Fruit fly (Drosophila melanogaster) whole organism, embryonic: ENCODE measurements around the gene CG43658.
A peak's percentile ranks its signal among the peaks of the same experiment; 100 is the strongest.

Experiments
- Awh ChIP-seq: fragments of 200-800 bp; sonication (Bioruptor generic); IDR thresholded peaks from 2 replicates; pipeline ENCODE4, ENCODE4 v1.3.6; 2022; ENCODE audit warnings: missing biosample characterization, missing genetic modification characterization
- CG10366 ChIP-seq: fragments of 200-800 bp; sonication (Bioruptor generic); IDR thresholded peaks from 2 replicates; pipeline ENCODE4 v1.3.6; 2022; ENCODE audit warnings: missing biosample characterization, missing genetic modification characterization
- CG12942 ChIP-seq: fragments of 200-800 bp; sonication (Bioruptor generic); optimal IDR thresholded peaks from 3 replicates; lab custom pipeline; 2016; ENCODE audit warnings: missing biosample characterization, missing genetic modification characterization
- CG14710 ChIP-seq: fragments of 200-800 bp; sonication (Bioruptor generic); optimal IDR thresholded peaks from 3 replicates; lab custom pipeline; 2019; ENCODE audit warnings: missing biosample characterization, mild to moderate bottlenecking, missing genetic modification characterization, moderate library complexity
- CG17568 ChIP-seq: fragments of 200-800 bp; sonication (Bioruptor generic); optimal IDR thresholded peaks from 2 replicates; lab custom pipeline; 2018; ENCODE audit warnings: missing biosample characterization, mild to moderate bottlenecking, missing genetic modification characterization, moderate library complexity
- CG17802 ChIP-seq: fragments of 200-800 bp; sonication (Bioruptor generic); optimal IDR thresholded peaks from 2 replicates; lab custom pipeline; 2018; ENCODE audit warnings: missing biosample characterization, mild to moderate bottlenecking, missing genetic modification characterization, moderate library complexity
- CG18619 ChIP-seq: fragments of 200-800 bp; sonication (Bioruptor generic); optimal IDR thresholded peaks from 3 replicates; lab custom pipeline; 2017; ENCODE audit warnings: missing biosample characterization, mild to moderate bottlenecking, missing genetic modification characterization
- CG18764 ChIP-seq: fragments of 200-800 bp; sonication (Bioruptor generic); optimal IDR thresholded peaks from 3 replicates; lab custom pipeline; 2016; ENCODE audit warnings: missing biosample characterization, missing genetic modification characterization
- CG5180 ChIP-seq: fragments of 200-800 bp; sonication (Bioruptor generic); optimal IDR thresholded peaks from 3 replicates; lab custom pipeline; 2017; ENCODE audit warnings: missing biosample characterization, missing genetic modification characterization, mild to moderate bottlenecking, moderate library complexity, missing genetic modification reagents
- CG6683 ChIP-seq: fragments of 200-800 bp; sonication (Bioruptor generic); optimal IDR thresholded peaks from 2 replicates; lab custom pipeline; 2017; ENCODE audit warnings: missing biosample characterization, mild to moderate bottlenecking, missing genetic modification characterization, missing genetic modification reagents
- CG8281 ChIP-seq: fragments of 200-800 bp; sonication (Bioruptor generic); optimal IDR thresholded peaks from 2 replicates; lab custom pipeline; 2018; ENCODE audit warnings: missing biosample characterization, mild to moderate bottlenecking, missing genetic modification characterization, moderate library complexity
- CTCF ChIP-seq: fragments of 200-800 bp; sonication (Bioruptor generic); optimal IDR thresholded peaks from 2 replicates; lab custom pipeline; 2017; ENCODE audit warnings: missing biosample characterization, mild to moderate bottlenecking, missing genetic modification characterization, moderate library complexity
- CkIIα-i1 ChIP-seq: fragments of 200-800 bp; sonication (Bioruptor generic); IDR thresholded peaks from 2 replicates; pipeline ENCODE4 v1.3.6; 2022; ENCODE audit warnings: missing biosample characterization, missing genetic modification characterization
- E2f2 ChIP-seq: fragments of 200-800 bp; sonication (Bioruptor generic); IDR thresholded peaks from 2 replicates; pipeline ENCODE4 v1.3.6; 2022; ENCODE audit warnings: missing biosample characterization, missing genetic modification characterization
- ERR ChIP-seq: fragments of 200-800 bp; sonication (Bioruptor generic); optimal IDR thresholded peaks from 2 replicates; lab custom pipeline; 2016; ENCODE audit warnings: missing biosample characterization, missing genetic modification characterization
- GATAe ChIP-seq: fragments of 200-800 bp; sonication (Bioruptor generic); conservative IDR thresholded peaks from 2 replicates; pipeline ENCODE4 v1.3.6; 2022; ENCODE audit warnings: missing biosample characterization, missing genetic modification characterization
- Gsc ChIP-seq: fragments of 200-800 bp; sonication (Bioruptor generic); IDR thresholded peaks from 2 replicates; pipeline ENCODE4 v1.3.6; 2022; ENCODE audit warnings: missing biosample characterization, missing genetic modification characterization
- Gug ChIP-seq: fragments of 200-800 bp; sonication (Bioruptor generic); IDR thresholded peaks from 4 replicates; pipeline ENCODE4 v1.3.6; 2022; ENCODE audit warnings: missing biosample characterization, missing genetic modification characterization
- H15 ChIP-seq: fragments of 200-800 bp; sonication (Bioruptor generic); IDR thresholded peaks from 3 replicates; pipeline ENCODE4 v1.3.6; 2022; ENCODE audit warnings: missing biosample characterization, missing genetic modification characterization
- HLH3B ChIP-seq: fragments of 200-800 bp; sonication (Bioruptor generic); IDR thresholded peaks from 2 replicates; pipeline ENCODE4 v1.3.6; 2022; ENCODE audit warnings: missing biosample characterization, missing genetic modification characterization
- HLH4C ChIP-seq: fragments of 200-800 bp; sonication (Bioruptor generic); IDR thresholded peaks from 3 replicates; pipeline ENCODE4 v1.3.6; 2022; ENCODE audit warnings: missing biosample characterization, missing genetic modification characterization; ENCODE audit not compliant: partially characterized antibody
- HLHmδ ChIP-seq: fragments of 200-800 bp; sonication (Bioruptor generic); optimal IDR thresholded peaks from 2 replicates; lab custom pipeline; 2018; ENCODE audit warnings: missing biosample characterization, mild to moderate bottlenecking, missing genetic modification characterization, moderate library complexity
- HmgZ ChIP-seq: fragments of 200-800 bp; sonication (Bioruptor generic); optimal IDR thresholded peaks from 2 replicates; lab custom pipeline; 2018; ENCODE audit warnings: missing biosample characterization, mild to moderate bottlenecking, missing genetic modification characterization
- Kr ChIP-seq: fragments of 200-800 bp; sonication (Bioruptor generic); optimal IDR thresholded peaks from 2 replicates; lab custom pipeline; 2017; ENCODE audit warnings: missing biosample characterization, mild to moderate bottlenecking, missing genetic modification characterization
- Meics ChIP-seq: fragments of 200-800 bp; sonication (Bioruptor generic); optimal IDR thresholded peaks from 2 replicates; lab custom pipeline; 2017; ENCODE audit warnings: missing biosample characterization, mild to moderate bottlenecking, missing genetic modification characterization
- NC2β ChIP-seq: fragments of 200-800 bp; sonication (Bioruptor generic); optimal IDR thresholded peaks from 2 replicates; lab custom pipeline; 2016; ENCODE audit warnings: missing biosample characterization, missing genetic modification characterization
- NK7.1 ChIP-seq: fragments of 200-800 bp; sonication (Bioruptor generic); optimal IDR thresholded peaks from 3 replicates; lab custom pipeline; 2016; ENCODE audit warnings: missing biosample characterization, missing genetic modification characterization
- Optix ChIP-seq: fragments of 200-800 bp; sonication (Bioruptor generic); IDR thresholded peaks from 3 replicates; pipeline ENCODE4 v1.3.6; 2022; ENCODE audit warnings: missing biosample characterization, missing genetic modification characterization
- PHDP ChIP-seq: fragments of 200-800 bp; sonication (Bioruptor generic); optimal IDR thresholded peaks from 3 replicates; lab custom pipeline; 2018; ENCODE audit warnings: missing biosample characterization, mild to moderate bottlenecking, missing genetic modification characterization, moderate library complexity
- Pdp1 ChIP-seq, 2 experiments: fragments of 200-800 bp; sonication (Bioruptor generic); optimal IDR thresholded peaks; 3 replicates each; lab custom pipeline; 2016; ENCODE audit warnings: missing biosample characterization in 2 of 2, missing genetic modification characterization in 2 of 2, mild to moderate bottlenecking in 1 of 2, moderate library complexity in 1 of 2
- Vsx1 ChIP-seq: fragments of 200-800 bp; sonication (Bioruptor generic); optimal IDR thresholded peaks from 2 replicates; lab custom pipeline; 2017; ENCODE audit warnings: missing biosample characterization, mild to moderate bottlenecking, missing genetic modification characterization, missing genetic modification reagents
- ara ChIP-seq: fragments of 200-800 bp; sonication (Bioruptor generic); IDR thresholded peaks from 2 replicates; pipeline ENCODE4 v1.3.6; 2022; ENCODE audit warnings: missing biosample characterization, missing genetic modification characterization
- ato ChIP-seq: fragments of 200-800 bp; sonication (Bioruptor generic); IDR thresholded peaks from 2 replicates; pipeline ENCODE4 v1.3.6; 2022; ENCODE audit warnings: missing biosample characterization, missing genetic modification characterization; ENCODE audit not compliant: partially characterized antibody
- bigmax ChIP-seq: fragments of 200-800 bp; sonication (Bioruptor generic); optimal IDR thresholded peaks from 2 replicates; lab custom pipeline; 2018; ENCODE audit warnings: missing biosample characterization, mild to moderate bottlenecking, missing genetic modification characterization
- br ChIP-seq: fragments of >200 bp; optimal IDR thresholded peaks from 2 replicates; lab custom pipeline; 2017
- disco-r ChIP-seq: fragments of 200-800 bp; sonication (Bioruptor generic); optimal IDR thresholded peaks from 2 replicates; lab custom pipeline; 2016; ENCODE audit warnings: missing biosample characterization, missing genetic modification characterization
- ewg ChIP-seq: fragments of 200-800 bp; sonication (Bioruptor generic); optimal IDR thresholded peaks from 3 replicates; lab custom pipeline; 2017; ENCODE audit warnings: mild to moderate bottlenecking, missing biosample characterization, missing genetic modification reagents, missing genetic modification characterization
- fd102C ChIP-seq: fragments of 200-800 bp; sonication (Bioruptor generic); optimal IDR thresholded peaks from 2 replicates; lab custom pipeline; 2018; ENCODE audit warnings: missing biosample characterization, mild to moderate bottlenecking, missing genetic modification characterization, moderate library complexity
- fd64A ChIP-seq: fragments of 200-800 bp; sonication (Bioruptor generic); optimal IDR thresholded peaks from 3 replicates; lab custom pipeline; 2018; ENCODE audit warnings: missing biosample characterization, mild to moderate bottlenecking, missing genetic modification characterization
- ftz-f1 ChIP-seq: fragments of 200-800 bp; sonication (Bioruptor generic); optimal IDR thresholded peaks from 2 replicates; lab custom pipeline; 2016; ENCODE audit warnings: missing biosample characterization, missing genetic modification characterization
- gce ChIP-seq: fragments of 200-800 bp; sonication (Bioruptor generic); IDR thresholded peaks from 3 replicates; pipeline ENCODE4 v1.3.6; 2022; ENCODE audit warnings: missing biosample characterization, missing genetic modification characterization
- gcm2 ChIP-seq: fragments of 200-800 bp; sonication (Bioruptor generic); optimal IDR thresholded peaks from 2 replicates; lab custom pipeline; 2016; ENCODE audit warnings: missing biosample characterization, missing genetic modification characterization
- gem ChIP-seq: fragments of 200-800 bp; sonication (Bioruptor generic); optimal IDR thresholded peaks from 2 replicates; lab custom pipeline; 2019; ENCODE audit warnings: missing biosample characterization, mild to moderate bottlenecking, missing genetic modification characterization, moderate library complexity
- ham ChIP-seq: fragments of 200-800 bp; sonication (Bioruptor generic); IDR thresholded peaks from 2 replicates; pipeline ENCODE4 v1.3.6; 2022; ENCODE audit warnings: missing biosample characterization, missing genetic modification characterization
- hth ChIP-seq: fragments of >200 bp; optimal IDR thresholded peaks from 2 replicates; lab custom pipeline; 2017; ENCODE audit warnings: inconsistent platforms
- jing ChIP-seq: fragments of 200-800 bp; sonication (Bioruptor generic); optimal IDR thresholded peaks from 2 replicates; lab custom pipeline; 2018; ENCODE audit warnings: missing biosample characterization, mild to moderate bottlenecking, missing genetic modification characterization
- lbe ChIP-seq: fragments of 200-800 bp; sonication (Bioruptor generic); optimal IDR thresholded peaks from 2 replicates; lab custom pipeline; 2016; ENCODE audit warnings: missing biosample characterization, mild to moderate bottlenecking, missing genetic modification characterization
- mam ChIP-seq: fragments of 200-800 bp; sonication (Bioruptor generic); optimal IDR thresholded peaks from 3 replicates; lab custom pipeline; 2016; ENCODE audit warnings: missing biosample characterization, missing genetic modification characterization
- repo ChIP-seq: fragments of 200-800 bp; sonication (Bioruptor generic); optimal IDR thresholded peaks from 2 replicates; lab custom pipeline; 2016; ENCODE audit warnings: missing biosample characterization, missing genetic modification characterization
- sisA ChIP-seq: fragments of 200-800 bp; sonication (Bioruptor generic); IDR thresholded peaks from 2 replicates; pipeline ENCODE4 v1.3.6; 2022; ENCODE audit warnings: missing biosample characterization, missing genetic modification characterization
- slou ChIP-seq: fragments of 200-800 bp; sonication (Bioruptor generic); optimal IDR thresholded peaks from 3 replicates; lab custom pipeline; 2016; ENCODE audit warnings: missing biosample characterization, missing genetic modification characterization
- sqz ChIP-seq: fragments of 200-800 bp; sonication (Bioruptor generic); optimal IDR thresholded peaks from 3 replicates; lab custom pipeline; 2018; ENCODE audit warnings: missing biosample characterization, mild to moderate bottlenecking, missing genetic modification characterization
- tx ChIP-seq: fragments of 200-800 bp; sonication (Bioruptor generic); optimal IDR thresholded peaks from 2 replicates; lab custom pipeline; 2016; ENCODE audit warnings: missing biosample characterization, missing genetic modification characterization

The CG43658 gene

dm6 chrX:17578124-17578523, 17.1 kb upstream of the CG43658 start (continued):
- no peak for TF ChIP-seq gce
- no peak for TF ChIP-seq CG5180 (GFP tag; lab: Kevin White, UChicago)
- TF ChIP-seq ERR = no peak
- no peak for TF ChIP-seq mam (GFP tag; lab: Kevin White, UChicago)
- no peak for TF ChIP-seq HLH3B (GFP tag; lab: Robert Waterston, UW)
- TF ChIP-seq sisA (GFP tag; lab: Robert Waterston, UW) = 0 out of 2 replicates have a peak, but pooled peaks have one; percentile 29
- peak; percentile 16; the same call in 1 of the 2 replicates for TF ChIP-seq CG10366 (GFP tag; lab: Robert Waterston, UW)
- TF ChIP-seq CG18764 (GFP tag; lab: Kevin White, UChicago) = no peak
- TF ChIP-seq CG17802 = no peak
- no peak for TF ChIP-seq ara (GFP tag; lab: Robert Waterston, UW)
- no peak for TF ChIP-seq slou (GFP tag; lab: Kevin White, UChicago)
- no peak for TF ChIP-seq gcm2 (GFP tag; lab: Kevin White, UChicago)
- TF ChIP-seq Kr (GFP tag; lab: Kevin White, UChicago) = no peak
- TF ChIP-seq NK7.1 (GFP tag; lab: Kevin White, UChicago) = no peak
- TF ChIP-seq repo (GFP tag; lab: Kevin White, UChicago) = no peak
- TF ChIP-seq Vsx1 = no peak
- TF ChIP-seq Awh = no peak
- peak; percentile 16 for TF ChIP-seq CG14710
- no peak for TF ChIP-seq bigmax (GFP tag; lab: Kevin White, UChicago)
- no peak for TF ChIP-seq br (lab: Kevin White, UChicago)
- TF ChIP-seq NC2β (GFP tag; lab: Kevin White, UChicago) = no peak
- TF ChIP-seq ato = no peak
- no peak for TF ChIP-seq tx
- TF ChIP-seq lbe (GFP tag; lab: Kevin White, UChicago) = no peak
- no peak for TF ChIP-seq CG8281
- no peak for TF ChIP-seq CkIIα-i1 (GFP tag; lab: Robert Waterston, UW)
- TF ChIP-seq Optix (GFP tag; lab: Robert Waterston, UW) = no peak
- no peak for TF ChIP-seq disco-r
- no peak for TF ChIP-seq ham (GFP tag; lab: Robert Waterston, UW)
- no peak for TF ChIP-seq GATAe (GFP tag; lab: Robert Waterston, UW)
- no peak for TF ChIP-seq fd64A
- no peak for TF ChIP-seq jing
- TF ChIP-seq E2f2 (GFP tag; lab: Robert Waterston, UW) = no peak
- TF ChIP-seq HmgZ (tag; lab: Kevin White, UChicago) = no peak
- TF ChIP-seq Pdp1 (GFP tag; optimal IDR thresholded peaks at IDR 0.05; lab: Kevin White, UChicago) = peak in 1 of 2 experiments; percentile 27
- TF ChIP-seq ftz-f1 (GFP tag; lab: Kevin White, UChicago) = no peak
- no peak for TF ChIP-seq CG6683 (GFP tag; lab: Kevin White, UChicago)
- no peak for TF ChIP-seq Gsc
- TF ChIP-seq CG17568 = no peak
- TF ChIP-seq CG12942 (GFP tag; lab: Kevin White, UChicago) = no peak
- peak; percentile 21 for TF ChIP-seq Meics (GFP tag; lab: Kevin White, UChicago)
- TF ChIP-seq CG18619 (GFP tag; lab: Kevin White, UChicago) = no peak
- TF ChIP-seq fd102C = no peak
- TF ChIP-seq H15 (GFP tag; lab: Robert Waterston, UW) = 0 out of 3 replicates have a peak, but pooled peaks have one; percentile 25
- TF ChIP-seq ewg (GFP tag; lab: Kevin White, UChicago) = no peak
- no peak for TF ChIP-seq sqz (GFP tag; lab: Kevin White, UChicago)
- peak; percentile 55 for TF ChIP-seq gem (tag; lab: Kevin White, UChicago)
- TF ChIP-seq HLH4C = no peak
- TF ChIP-seq PHDP (tag; lab: Kevin White, UChicago) = peak; percentile 24
- TF ChIP-seq HLHmδ (GFP tag; lab: Kevin White, UChicago) = no peak
- no peak for TF ChIP-seq hth
- no peak for TF ChIP-seq CTCF (GFP tag; lab: Kevin White, UChicago)
- peak; percentile 49; the same call in 2 of the 4 replicates for TF ChIP-seq Gug (GFP tag; lab: Robert Waterston, UW)
